Worm (Caenorhabditis elegans) whole organism, late embryonic: ENCODE data around the gene lin-9.

Experiments
- C08G9.2 ChIP-seq: sonication (generic microtip); optimal IDR thresholded peaks from 2 replicates; lab custom pipeline; 2016; ENCODE audit warnings: mild to moderate bottlenecking, missing genetic modification characterization, moderate library complexity, missing compliant biosample characterization
- C38D4.7 ChIP-seq: fragments of 200-800 bp; sonication (Bioruptor generic); optimal IDR thresholded peaks from 2 replicates; lab custom pipeline; 2018; ENCODE audit warnings: mild to moderate bottlenecking, missing genetic modification characterization, moderate library complexity, missing compliant biosample characterization
- F13H6.1 ChIP-seq: sonication (generic microtip); optimal IDR thresholded peaks from 2 replicates; lab custom pipeline; 2016; ENCODE audit warnings: missing genetic modification characterization, missing compliant biosample characterization
- K02D7.2 ChIP-seq: sonication (generic microtip); optimal IDR thresholded peaks from 2 replicates; lab custom pipeline; 2017; ENCODE audit warnings: mild to moderate bottlenecking, missing genetic modification characterization, missing compliant biosample characterization
- Y22D7AL.16 ChIP-seq: sonication (generic microtip); optimal IDR thresholded peaks from 2 replicates; lab custom pipeline; 2016; ENCODE audit warnings: missing genetic modification characterization, missing compliant biosample characterization
- ceh-14 ChIP-seq: sonication (generic microtip); optimal IDR thresholded peaks from 2 replicates; lab custom pipeline; 2016; ENCODE audit warnings: missing genotype, missing genetic modification characterization, missing compliant biosample characterization
- ceh-2 ChIP-seq: sonication (generic microtip); optimal IDR thresholded peaks from 2 replicates; lab custom pipeline; 2016; ENCODE audit warnings: missing genotype, missing genetic modification characterization, missing compliant biosample characterization
- ceh-24 ChIP-seq: sonication (generic microtip); optimal IDR thresholded peaks from 2 replicates; lab custom pipeline; 2016; ENCODE audit warnings: mild to moderate bottlenecking, missing genetic modification characterization, missing compliant biosample characterization
- ceh-34 ChIP-seq: sonication (generic microtip); optimal IDR thresholded peaks from 2 replicates; lab custom pipeline; 2016; ENCODE audit warnings: mild to moderate bottlenecking, missing genetic modification characterization, missing compliant biosample characterization
- ceh-45 ChIP-seq: fragments of 200-800 bp; sonication (Bioruptor generic); IDR thresholded peaks from 2 replicates; pipeline ENCODE4 v1.3.6; 2022; ENCODE audit warnings: missing genetic modification reagents, missing genetic modification characterization, missing compliant biosample characterization
- che-1 ChIP-seq: sonication (generic microtip); optimal IDR thresholded peaks from 2 replicates; lab custom pipeline; 2016; ENCODE audit warnings: mild to moderate bottlenecking, missing genetic modification characterization, missing compliant biosample characterization
- elt-4 ChIP-seq: sonication (generic microtip); optimal IDR thresholded peaks from 2 replicates; lab custom pipeline; 2016; ENCODE audit warnings: missing genetic modification characterization, missing compliant biosample characterization
- ets-4 ChIP-seq: sonication (generic microtip); optimal IDR thresholded peaks from 2 replicates; lab custom pipeline; 2016; ENCODE audit warnings: missing genetic modification characterization, missing compliant biosample characterization
- fax-1 ChIP-seq: sonication (generic microtip); optimal IDR thresholded peaks from 2 replicates; lab custom pipeline; 2016; ENCODE audit warnings: missing genotype, missing genetic modification characterization, missing compliant biosample characterization
- fkh-6 ChIP-seq: sonication (generic microtip); optimal IDR thresholded peaks from 2 replicates; lab custom pipeline; 2016; ENCODE audit warnings: missing genetic modification characterization, missing compliant biosample characterization
- hlh-30 ChIP-seq: sonication (generic microtip); optimal IDR thresholded peaks from 2 replicates; lab custom pipeline; 2017; ENCODE audit warnings: antibody characterized with exemption, missing genetic modification characterization, missing compliant biosample characterization; ENCODE audit not compliant: insufficient read depth
- hlh-6 ChIP-seq: sonication (generic microtip); optimal IDR thresholded peaks from 2 replicates; lab custom pipeline; 2016; ENCODE audit warnings: missing genotype, missing genetic modification characterization, missing compliant biosample characterization
- hlh-8 ChIP-seq: sonication (generic microtip); optimal IDR thresholded peaks from 2 replicates; lab custom pipeline; 2016; ENCODE audit warnings: missing genotype, missing genetic modification characterization, missing compliant biosample characterization
- lim-6 ChIP-seq: sonication (generic microtip); optimal IDR thresholded peaks from 2 replicates; lab custom pipeline; 2016; ENCODE audit warnings: missing genetic modification characterization, missing compliant biosample characterization
- madf-2 ChIP-seq: sonication (generic microtip); optimal IDR thresholded peaks from 2 replicates; lab custom pipeline; 2017; ENCODE audit warnings: missing genetic modification characterization, missing compliant biosample characterization
- mec-3 ChIP-seq: sonication (generic microtip); optimal IDR thresholded peaks from 2 replicates; lab custom pipeline; 2016; ENCODE audit warnings: borderline replicate concordance, missing genetic modification characterization, missing compliant biosample characterization
- nhr-11 ChIP-seq: fragments of 150-350 bp; optimal IDR thresholded peaks from 2 replicates; lab custom pipeline; 2014; ENCODE audit warnings: missing biosample characterization, missing genetic modification characterization
- nhr-232 ChIP-seq: sonication (generic microtip); optimal IDR thresholded peaks from 2 replicates; lab custom pipeline; 2016; ENCODE audit warnings: missing genetic modification characterization, missing compliant biosample characterization
- pag-3 ChIP-seq: sonication (generic microtip); optimal IDR thresholded peaks from 2 replicates; lab custom pipeline; 2016; ENCODE audit warnings: missing compliant biosample characterization, missing genetic modification characterization, borderline replicate concordance
- pat-9 ChIP-seq: fragments of 200-800 bp; sonication (Bioruptor generic); optimal IDR thresholded peaks from 2 replicates; lab custom pipeline; 2018; ENCODE audit warnings: mild to moderate bottlenecking, missing genetic modification characterization, moderate library complexity, missing compliant biosample characterization
- pax-1 ChIP-seq: fragments of 150-350 bp; optimal IDR thresholded peaks from 2 replicates; lab custom pipeline; 2014; ENCODE audit warnings: missing biosample characterization, missing genetic modification characterization
- pha-2 ChIP-seq: sonication (generic microtip); optimal IDR thresholded peaks from 2 replicates; lab custom pipeline; 2017; ENCODE audit warnings: mild to moderate bottlenecking, missing genetic modification characterization, missing compliant biosample characterization
- pqm-1 ChIP-seq: sonication (generic microtip); optimal IDR thresholded peaks from 2 replicates; lab custom pipeline; 2016; ENCODE audit warnings: missing genetic modification characterization, missing compliant biosample characterization
- pros-1 ChIP-seq: fragments of 150-350 bp; optimal IDR thresholded peaks from 2 replicates; lab custom pipeline; 2014; ENCODE audit warnings: missing biosample characterization, missing genetic modification reagents, missing genetic modification characterization
- ref-2 ChIP-seq: sonication (generic microtip); optimal IDR thresholded peaks from 2 replicates; lab custom pipeline; 2016; ENCODE audit warnings: missing genetic modification characterization, missing compliant biosample characterization
- sox-2 ChIP-seq: fragments of 200-800 bp; sonication (Bioruptor generic); IDR thresholded peaks from 2 replicates; pipeline ENCODE4 v1.3.6; 2022; ENCODE audit warnings: missing genetic modification reagents, missing genetic modification characterization, missing compliant biosample characterization
- sox-4 ChIP-seq: sonication (generic microtip); optimal IDR thresholded peaks from 2 replicates; lab custom pipeline; 2017; ENCODE audit warnings: mild to moderate bottlenecking, missing genetic modification characterization, inconsistent platforms, missing compliant biosample characterization
- syd-9 ChIP-seq: sonication (generic microtip); optimal IDR thresholded peaks from 2 replicates; lab custom pipeline; 2016; ENCODE audit warnings: mild to moderate bottlenecking, missing genetic modification characterization, moderate library complexity, missing compliant biosample characterization
- unc-3 ChIP-seq, 2 experiments: fragments of 200-800 bp in 1 of 2; sonication (Bioruptor generic) in 1 of 2; sonication (generic microtip) in 1 of 2; conservative IDR thresholded peaks in 1 of 2; optimal IDR thresholded peaks in 1 of 2; 2 replicates each; pipeline versions ENCODE4 v1.3.6 to Lab custom; 2016 to 2022; ENCODE audit warnings: missing compliant biosample characterization in 2 of 2, missing genetic modification characterization in 2 of 2, missing genetic modification reagents in 1 of 2
- unc-55 ChIP-seq: sonication (generic microtip); optimal IDR thresholded peaks from 2 replicates; lab custom pipeline; 2017; ENCODE audit warnings: missing biosample characterization, missing genetic modification reagents, missing genetic modification characterization
- unc-86 ChIP-seq: sonication (generic microtip); optimal IDR thresholded peaks from 2 replicates; lab custom pipeline; 2016; ENCODE audit warnings: missing genetic modification characterization, missing compliant biosample characterization
- zip-5 ChIP-seq: sonication (generic microtip); optimal IDR thresholded peaks from 2 replicates; lab custom pipeline; 2016; ENCODE audit warnings: missing genetic modification characterization, missing compliant biosample characterization
- ztf-16 ChIP-seq: sonication (generic microtip); optimal IDR thresholded peaks from 2 replicates; lab custom pipeline; 2017; ENCODE audit warnings: missing genetic modification characterization, missing compliant biosample characterization

lin-9 gene

ce11 chrIII:8937571-8937970 lies 33.6 kb upstream of the lin-9 start (continued):
- peak; percentile 3 for TF ChIP-seq pros-1
- no peak for TF ChIP-seq nhr-11
- TF ChIP-seq elt-4 (tag; lab: Kevin White, UChicago), result no peak
- TF ChIP-seq syd-9 (tag; lab: Kevin White, UChicago), result peak; percentile 91
- peak; percentile 91 for TF ChIP-seq ceh-14 (tag; lab: Kevin White, UChicago)
- peak; percentile 96 for TF ChIP-seq hlh-6 (tag; lab: Kevin White, UChicago)
- TF ChIP-seq hlh-30 (tag; lab: Kevin White, UChicago), result peak; percentile 4
- peak; percentile 89 for TF ChIP-seq sox-4
- TF ChIP-seq C08G9.2 (tag; lab: Kevin White, UChicago), result peak; percentile 76
- peak; percentile 73 for TF ChIP-seq pqm-1 (tag; lab: Kevin White, UChicago)
- peak; percentile 87 for TF ChIP-seq che-1 (tag; lab: Kevin White, UChicago)
- peak; percentile 88 for TF ChIP-seq pat-9 (tag; lab: Kevin White, UChicago)
- TF ChIP-seq unc-3 (GFP tag; conservative IDR thresholded peaks at IDR 0.05; lab: Robert Waterston, UW), result peak; percentile 67
- TF ChIP-seq unc-3 (tag; optimal IDR thresholded peaks at IDR 0.05; lab: Kevin White, UChicago), result peak; percentile 85
- peak; percentile 62 for TF ChIP-seq zip-5 (tag; lab: Kevin White, UChicago)
- peak; percentile 78 for TF ChIP-seq ceh-45 (GFP tag; lab: Robert Waterston, UW)

- TF ChIP-seq ceh-24, result no peak
- TF ChIP-seq elt-4 (tag; lab: Kevin White, UChicago), result no peak
- TF ChIP-seq madf-2, result no peak
- no peak for TF ChIP-seq sox-2 (GFP tag; lab: Robert Waterston, UW)
- TF ChIP-seq ceh-45 (GFP tag; lab: Robert Waterston, UW), result no peak
- TF ChIP-seq C38D4.7 (GFP tag; lab: Kevin White, UChicago), result no peak
- TF ChIP-seq syd-9 (tag; lab: Kevin White, UChicago), result no peak
- no peak for TF ChIP-seq pag-3
- TF ChIP-seq pax-1, result no peak
- no peak for TF ChIP-seq fkh-6
- no peak for TF ChIP-seq ceh-14 (tag; lab: Kevin White, UChicago)
- no peak for TF ChIP-seq ceh-2 (tag; lab: Kevin White, UChicago)
- no peak for TF ChIP-seq F13H6.1 (tag; lab: Kevin White, UChicago)
- TF ChIP-seq ztf-16 (tag; lab: Kevin White, UChicago), result no peak
- TF ChIP-seq hlh-30 (tag; lab: Kevin White, UChicago), result no peak
- no peak for TF ChIP-seq pha-2
- no peak for TF ChIP-seq ets-4 (tag; lab: Kevin White, UChicago)
- TF ChIP-seq mec-3, result no peak
- TF ChIP-seq pat-9 (tag; lab: Kevin White, UChicago), result no peak
- TF ChIP-seq K02D7.2 (tag; lab: Kevin White, UChicago), result no peak
These were observed 30.4 kb upstream of the lin-9 start for ce11 chrIII:8934378-8934777.

ce11 chrIII:8933696-8934095 lies 29.8 kb upstream of the lin-9 start:
- no peak for TF ChIP-seq fkh-6
- TF ChIP-seq lim-6 (tag; lab: Kevin White, UChicago), result no peak
- no peak for TF ChIP-seq ets-4 (tag; lab: Kevin White, UChicago)
- TF ChIP-seq sox-4, result no peak
- TF ChIP-seq ceh-34 (tag; lab: Kevin White, UChicago), result no peak
- TF ChIP-seq C08G9.2 (tag; lab: Kevin White, UChicago), result no peak
- no peak for TF ChIP-seq ceh-45 (GFP tag; lab: Robert Waterston, UW)
- TF ChIP-seq C38D4.7 (GFP tag; lab: Kevin White, UChicago), result no peak
- no peak for TF ChIP-seq hlh-8
- TF ChIP-seq nhr-232, result no peak
- TF ChIP-seq unc-55 (GFP tag; lab: Kevin White, UChicago), result no peak
- no peak for TF ChIP-seq unc-86 (tag; lab: Kevin White, UChicago)
- no peak for TF ChIP-seq fax-1 (tag; lab: Kevin White, UChicago)

DNA sequence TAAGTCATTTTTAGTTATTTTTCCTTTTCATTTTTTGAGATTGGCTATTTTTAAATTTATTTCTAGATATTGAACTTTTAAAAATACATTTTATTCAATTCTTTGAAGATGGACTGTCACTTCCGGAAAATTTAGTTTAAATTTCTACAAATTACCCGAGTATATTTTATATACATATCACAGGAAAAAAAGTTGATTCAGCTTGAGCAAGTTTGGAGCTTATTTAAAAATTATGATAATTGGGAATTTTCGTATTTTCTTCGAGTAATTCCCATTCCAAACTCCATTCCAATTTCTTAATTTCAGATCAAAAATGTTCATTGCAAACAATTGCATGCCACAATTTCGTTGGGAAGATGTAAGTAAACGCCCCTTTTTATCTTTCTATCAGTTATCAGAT lies 25.8 kb upstream of the lin-9 start, which contains the start of gene arrd-15:
Gene arrd-15 (plus strand): TSS at position 301 of the 400 bp plus-strand sequence.
- no peak for TF ChIP-seq Y22D7AL.16
- TF ChIP-seq ref-2 (tag; lab: Kevin White, UChicago), result no peak
- no peak for TF ChIP-seq fax-1 (tag; lab: Kevin White, UChicago)
- TF ChIP-seq pha-2, result no peak
- TF ChIP-seq pqm-1 (tag; lab: Kevin White, UChicago), result no peak
- peak; percentile 26 for TF ChIP-seq ceh-34 (tag; lab: Kevin White, UChicago)
- TF ChIP-seq ets-4 (tag; lab: Kevin White, UChicago), result no peak
- TF ChIP-seq, all 69 proteins: peak for 1
